Fruit fly (Drosophila melanogaster): Measurements from ENCODE around the gene SWIP.
A peak's percentile ranks its signal among the peaks of the same experiment; 100 is the strongest.

Gene SWIP

DNA sequence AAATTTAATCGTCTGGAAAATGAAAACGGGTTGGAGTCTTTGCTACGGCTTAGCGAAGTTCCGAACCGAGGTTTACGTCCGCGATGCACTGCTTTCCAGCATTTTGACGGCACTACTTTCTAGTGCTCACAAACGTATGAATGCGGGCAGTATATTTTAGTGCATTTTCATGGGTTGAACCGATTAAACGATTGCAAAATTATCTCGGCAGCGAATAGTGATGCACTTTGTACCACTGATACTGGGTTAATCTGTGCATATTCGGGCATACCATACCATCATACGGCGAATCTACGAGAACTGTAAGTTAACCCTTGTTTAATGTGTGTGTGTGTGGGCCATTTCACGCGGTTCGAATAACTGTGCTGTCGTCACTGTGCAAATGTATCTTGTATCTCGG is 42.7 kb upstream of the SWIP start, which contains the start of gene Mfe2 (continued):
- TF ChIP-seq corto (GFP tag; optimal IDR thresholded peaks at IDR 0.05) (no peak), jing (GFP tag; optimal IDR thresholded peaks at IDR 0.05) (no peak), CG12942 (GFP tag; optimal IDR thresholded peaks at IDR 0.05) (peak; percentile 17), CG5180 (GFP tag; optimal IDR thresholded peaks at IDR 0.05) (peak; percentile 19), crc (GFP tag; optimal IDR thresholded peaks at IDR 0.05) (no peak), her (GFP tag; optimal IDR thresholded peaks at IDR 0.05) (peak; percentile 70), Scr (GFP tag; IDR thresholded peaks at IDR 0.05; ENCODE audit: partially characterized antibody) (peak; percentile 36; the same call in 1 of the 2 replicates), bowl (GFP tag; IDR thresholded peaks at IDR 0.05) (no peak), CG30020 (tag; optimal IDR thresholded peaks at IDR 0.05) (peak; percentile 48), CG7271 (tag; optimal IDR thresholded peaks at IDR 0.05) (no peak), fd96Cb (tag; optimal IDR thresholded peaks at IDR 0.05) (no peak), CTCF (GFP tag; optimal IDR thresholded peaks at IDR 0.05) (peak; percentile 80), chinmo (GFP tag; IDR thresholded peaks at IDR 0.05; ENCODE audit: partially characterized antibody) (peak; percentile 82; the same call in 2 of the 4 replicates), ro (GFP tag; IDR thresholded peaks at IDR 0.05) (no peak), ttk (GFP tag; IDR thresholded peaks at IDR 0.05) (no peak), luna (GFP tag; optimal IDR thresholded peaks at IDR 0.05) (peak; percentile 9), Sry-β (GFP tag; optimal IDR thresholded peaks at IDR 0.05) (no peak), CG31365 (tag; optimal IDR thresholded peaks at IDR 0.05) (no peak), Blimp-1 (GFP tag; optimal IDR thresholded peaks at IDR 0.05) (no peak), Hr51 (GFP tag; optimal IDR thresholded peaks at IDR 0.05) (peak in 1 of 2 experiments; percentile 41), CG14965 (GFP tag; optimal IDR thresholded peaks at IDR 0.05; ENCODE audit: borderline replicate concordance) (no peak), CG13287 (GFP tag; IDR thresholded peaks at IDR 0.05; ENCODE audit: partially characterized antibody) (peak; percentile 48; the same call in 1 of the 2 replicates), BEAF-32 (GFP tag; optimal IDR thresholded peaks at IDR 0.05) (peak; percentile 60), shn (GFP tag; optimal IDR thresholded peaks at IDR 0.05) (peak; percentile 58), CG17829 (tag; optimal IDR thresholded peaks at IDR 0.05) (peak; percentile 70), oc (tag; optimal IDR thresholded peaks at IDR 0.05) (peak; percentile 32), sc (optimal IDR thresholded peaks at IDR 0.05) (no peak), sc (GFP tag; optimal IDR thresholded peaks at IDR 0.05) (no peak), CG12659 (GFP tag; optimal IDR thresholded peaks at IDR 0.05) (peak; percentile 82), CkIIα-i1 (GFP tag; IDR thresholded peaks at IDR 0.05) (no peak), disco-r (GFP tag; optimal IDR thresholded peaks at IDR 0.05) (peak; percentile 2), CG13296 (GFP tag; optimal IDR thresholded peaks at IDR 0.05) (peak; percentile 44), CG13624 (GFP tag; optimal IDR thresholded peaks at IDR 0.05) (peak; percentile 62), Mad (GFP tag; optimal IDR thresholded peaks at IDR 0.05) (peak; percentile 11), CG4404 (GFP tag; IDR thresholded peaks at IDR 0.05) (no peak), aop (GFP tag; IDR thresholded peaks at IDR 0.05) (no peak), cg (GFP tag; optimal IDR thresholded peaks at IDR 0.05) (peak; percentile 35), CG17568 (GFP tag; optimal IDR thresholded peaks at IDR 0.05) (no peak), ap (GFP tag; IDR thresholded peaks at IDR 0.05) (no peak), PHDP (tag; optimal IDR thresholded peaks at IDR 0.05) (no peak), CG18262 (tag; optimal IDR thresholded peaks at IDR 0.05) (no peak), CoRest (tag; optimal IDR thresholded peaks at IDR 0.05) (peak; percentile 41), HLH4C (GFP tag; IDR thresholded peaks at IDR 0.05; ENCODE audit: partially characterized antibody) (0 out of 3 replicates have a peak, but pooled peaks have one; percentile 28), mam (GFP tag; optimal IDR thresholded peaks at IDR 0.05) (peak; percentile 80), tll (GFP tag; optimal IDR thresholded peaks at IDR 0.05) (no peak), CG6272 (GFP tag; IDR thresholded peaks at IDR 0.05) (0 out of 2 replicates have a peak, but pooled peaks have one; percentile 7), Ets65A (GFP tag) (peak; percentile 97), CG3838 (GFP tag; optimal IDR thresholded peaks at IDR 0.05) (no peak), CrebB (tag; optimal IDR thresholded peaks at IDR 0.05) (no peak), cato (GFP tag; optimal IDR thresholded peaks at IDR 0.05; ENCODE audit: borderline replicate concordance) (no peak)
